Worm (Caenorhabditis elegans) whole organism, L4/young adult: ENCODE measurements around the gene ZK896.1.

Source experiments
- dao-5 ChIP-seq: sonication (generic microtip); optimal IDR thresholded peaks from 2 replicates; lab custom pipeline; 2016; ENCODE audit warnings: missing genotype, missing genetic modification characterization, moderate library complexity, missing compliant biosample characterization
- him-1 ChIP-seq: sonication (generic microtip); optimal IDR thresholded peaks from 2 replicates; lab custom pipeline; 2016; ENCODE audit warnings: missing genotype, missing genetic modification reagents, missing genetic modification characterization, missing compliant biosample characterization

DNA sequence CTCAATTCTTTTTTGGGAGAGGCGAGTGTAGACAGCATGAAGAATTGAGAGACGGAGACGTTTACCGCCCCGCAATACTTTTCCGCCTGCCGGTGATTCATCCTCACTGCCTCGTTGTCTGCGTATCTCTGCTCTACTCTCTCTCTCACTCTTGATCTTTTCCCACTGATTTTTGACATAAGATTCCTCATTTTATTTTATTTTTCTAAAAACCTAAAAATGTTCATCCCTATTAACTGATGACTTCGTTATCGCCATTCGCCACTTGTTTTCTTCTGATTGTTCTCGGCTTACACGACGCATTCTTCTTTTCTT is 40.8 kb downstream of the ZK896.1 start:
- no peak for TF ChIP-seq him-1 (tag; lab: Kevin White, UChicago)
- TF ChIP-seq dao-5 (tag; lab: Kevin White, UChicago), result no peak
